Worm (Caenorhabditis elegans) whole organism, early embryonic: Measurements from ENCODE around the gene far-8.

Experiments used
- ama-1 ChIP-seq: fragments of 150-350 bp; optimal IDR thresholded peaks from 2 replicates; lab custom pipeline; 2014
- flt-1 ChIP-seq: fragments of 200-800 bp; sonication (Bioruptor generic); IDR thresholded peaks from 2 replicates; pipeline ENCODE4 v1.3.6; 2022; ENCODE audit warnings: missing genetic modification characterization, missing compliant biosample characterization
- hmbx-1 ChIP-seq: sonication (generic microtip); optimal IDR thresholded peaks from 2 replicates; lab custom pipeline; 2016; ENCODE audit warnings: mild to moderate bottlenecking, missing genetic modification characterization, missing compliant biosample characterization
- sea-1 ChIP-seq: fragments of 200-800 bp; sonication (Bioruptor generic); conservative IDR thresholded peaks from 2 replicates; pipeline ENCODE4 v1.3.6; 2022; ENCODE audit warnings: missing genetic modification characterization, missing compliant biosample characterization
- tra-4 ChIP-seq: sonication (generic microtip); optimal IDR thresholded peaks from 2 replicates; lab custom pipeline; 2017; ENCODE audit warnings: missing genetic modification characterization, missing compliant biosample characterization

- TF ChIP-seq tra-4 (tag; lab: Kevin White, UChicago) (no peak), ama-1 (lab: Kevin White, UChicago) (no peak), sea-1 (GFP tag; lab: Robert Waterston, UW) (no peak), flt-1 (GFP tag; lab: Robert Waterston, UW) (no peak), hmbx-1 (no peak)
Observed at ce11 chrIII:811544-811943, 31.2 kb upstream of the far-8 start, which contains the start of gene daf-7.
